Worm (Caenorhabditis elegans) whole organism, L1 larva: ENCODE data around the gene nhr-182.

ENCODE experiments used
- F16B12.6 ChIP-seq: fragments of 150-350 bp; optimal IDR thresholded peaks from 2 replicates; lab custom pipeline; 2014; ENCODE audit warnings: missing biosample characterization, missing genetic modification characterization
- aly-2 ChIP-seq: fragments of 150-350 bp; optimal IDR thresholded peaks from 2 replicates; lab custom pipeline; 2014; ENCODE audit warnings: missing biosample characterization, missing genetic modification characterization
- ama-1 ChIP-seq: fragments of 150-350 bp; optimal IDR thresholded peaks from 2 replicates; lab custom pipeline; 2014
- blmp-1 ChIP-seq: fragments of 150-350 bp; optimal IDR thresholded peaks from 2 replicates; lab custom pipeline; 2014; ENCODE audit warnings: missing biosample characterization, missing genetic modification characterization
- ceh-8 ChIP-seq: fragments of 200-800 bp; sonication (Bioruptor generic); optimal IDR thresholded peaks from 2 replicates; lab custom pipeline; 2018; ENCODE audit warnings: mild to moderate bottlenecking, missing genetic modification characterization, moderate library complexity, missing compliant biosample characterization
- ceh-82 ChIP-seq, 3 experiments: fragments of 150-350 bp in 1 of 3; sonication (generic microtip) in 2 of 3; optimal IDR thresholded peaks; 2 replicates each; lab custom pipeline; 2014 to 2017; ENCODE audit warnings: missing biosample characterization in 3 of 3, missing genetic modification characterization in 3 of 3
- ceh-88 ChIP-seq: fragments of 200-800 bp; sonication (Bioruptor generic); IDR thresholded peaks from 2 replicates; pipeline ENCODE4 v1.3.6; 2022; ENCODE audit warnings: missing genetic modification characterization, missing compliant biosample characterization
- dpl-1 ChIP-seq, 3 experiments: fragments of 150-350 bp in 2 of 3; sonication (generic microtip) in 1 of 3; optimal IDR thresholded peaks; 2 replicates each; lab custom pipeline; 2014 to 2017; ENCODE audit warnings: missing biosample characterization in 3 of 3, missing genetic modification characterization in 3 of 3, missing genetic modification reagents in 3 of 3
- dsc-1 ChIP-seq: sonication (generic microtip); optimal IDR thresholded peaks from 2 replicates; lab custom pipeline; 2016; ENCODE audit warnings: mild to moderate bottlenecking, missing genetic modification characterization, missing compliant biosample characterization
- efl-1 ChIP-seq, 4 experiments: fragments of 150-350 bp; optimal IDR thresholded peaks in 3 of 4; peaks in 1 of 4; 1 replicate in 1 of 4; 2 replicates in 3 of 4; lab custom pipeline; 2014; ENCODE audit warnings: missing biosample characterization in 2 of 4, missing genetic modification characterization in 2 of 4, missing genetic modification reagents in 2 of 4
- egl-13 ChIP-seq: sonication (generic microtip); optimal IDR thresholded peaks from 2 replicates; lab custom pipeline; 2016; ENCODE audit warnings: missing genotype, missing genetic modification reagents, missing genetic modification characterization, missing compliant biosample characterization
- elt-2 ChIP-seq: sonication (generic microtip); optimal IDR thresholded peaks from 2 replicates; lab custom pipeline; 2016; ENCODE audit warnings: missing genetic modification characterization, mild to moderate bottlenecking, inconsistent platforms, missing compliant biosample characterization, missing genetic modification reagents
- fkh-10 ChIP-seq: sonication (generic microtip); optimal IDR thresholded peaks from 2 replicates; lab custom pipeline; 2017; ENCODE audit warnings: missing biosample characterization, missing genetic modification reagents, missing genetic modification characterization
- fkh-4 ChIP-seq: sonication (generic microtip); optimal IDR thresholded peaks from 2 replicates; lab custom pipeline; 2016; ENCODE audit warnings: missing compliant biosample characterization, missing genetic modification characterization, borderline replicate concordance
- fos-1 ChIP-seq: fragments of 150-350 bp; optimal IDR thresholded peaks from 2 replicates; lab custom pipeline; 2014; ENCODE audit warnings: missing biosample characterization, missing genetic modification characterization
- grh-1 ChIP-seq: fragments of 200-800 bp; sonication (Bioruptor generic); IDR thresholded peaks from 2 replicates; pipeline ENCODE4 v1.3.6; 2022; ENCODE audit warnings: missing genetic modification reagents, missing genetic modification characterization, missing compliant biosample characterization
- hlh-17 ChIP-seq: fragments of 200-800 bp; sonication (Bioruptor generic); optimal IDR thresholded peaks from 2 replicates; lab custom pipeline; 2018; ENCODE audit warnings: missing genetic modification characterization, mild to moderate bottlenecking, missing compliant biosample characterization, moderate library complexity, borderline replicate concordance
- irx-1 ChIP-seq: sonication (generic microtip); optimal IDR thresholded peaks from 2 replicates; lab custom pipeline; 2016; ENCODE audit warnings: missing genetic modification characterization, missing compliant biosample characterization
- isw-1 ChIP-seq: fragments of 200-800 bp; sonication (Bioruptor generic); IDR thresholded peaks from 2 replicates; pipeline ENCODE4 v1.3.6; 2022; ENCODE audit warnings: missing genetic modification characterization, missing compliant biosample characterization
- lin-14 ChIP-seq: fragments of 200-800 bp; sonication (Bioruptor generic); optimal IDR thresholded peaks from 2 replicates; lab custom pipeline; 2018; ENCODE audit warnings: mild to moderate bottlenecking, missing genetic modification characterization, moderate library complexity, missing compliant biosample characterization
- lin-35 ChIP-seq, 2 experiments: fragments of 150-350 bp; optimal IDR thresholded peaks; 2 replicates each; lab custom pipeline; 2014; ENCODE audit warnings: missing biosample characterization in 2 of 2, missing genetic modification characterization in 2 of 2, missing genetic modification reagents in 2 of 2
- lir-3 ChIP-seq: sonication (generic microtip); optimal IDR thresholded peaks from 2 replicates; lab custom pipeline; 2016; ENCODE audit warnings: mild to moderate bottlenecking, missing genetic modification characterization, moderate library complexity, missing compliant biosample characterization; ENCODE audit not compliant: poor library complexity
- lsy-2 ChIP-seq, 2 experiments: fragments of 150-350 bp; optimal IDR thresholded peaks; 2 replicates each; lab custom pipeline; 2014; ENCODE audit warnings: missing biosample characterization in 2 of 2, missing genetic modification characterization in 2 of 2
- nhr-20 ChIP-seq: sonication (generic microtip); optimal IDR thresholded peaks from 2 replicates; lab custom pipeline; 2016; ENCODE audit warnings: mild to moderate bottlenecking, missing genetic modification characterization, missing compliant biosample characterization
- nhr-47 ChIP-seq: sonication (generic microtip); optimal IDR thresholded peaks from 2 replicates; lab custom pipeline; 2016; ENCODE audit warnings: mild to moderate bottlenecking, missing genetic modification characterization, moderate library complexity, missing compliant biosample characterization
- nhr-76 ChIP-seq: sonication (generic microtip); optimal IDR thresholded peaks from 2 replicates; lab custom pipeline; 2017; ENCODE audit warnings: missing biosample characterization, missing genetic modification characterization
- nhr-84 ChIP-seq: sonication (generic microtip); optimal IDR thresholded peaks from 2 replicates; lab custom pipeline; 2017; ENCODE audit warnings: missing biosample characterization, missing genetic modification characterization
- nhr-90 ChIP-seq: sonication (generic microtip); optimal IDR thresholded peaks from 2 replicates; lab custom pipeline; 2016; ENCODE audit warnings: mild to moderate bottlenecking, missing genetic modification characterization, missing compliant biosample characterization; ENCODE audit not compliant: poor library complexity
- pag-3 ChIP-seq: sonication (generic microtip); optimal IDR thresholded peaks from 2 replicates; lab custom pipeline; 2017; ENCODE audit warnings: missing genetic modification characterization, mild to moderate bottlenecking, missing compliant biosample characterization, antibody characterized with exemption, borderline replicate concordance; ENCODE audit not compliant: insufficient read depth
- snpc-4 ChIP-seq: fragments of 150-350 bp; optimal IDR thresholded peaks from 2 replicates; lab custom pipeline; 2014; ENCODE audit warnings: missing biosample characterization, missing genetic modification characterization
- sptf-1 ChIP-seq: fragments of 150-350 bp; optimal IDR thresholded peaks from 2 replicates; lab custom pipeline; 2014; ENCODE audit warnings: missing biosample characterization, missing genetic modification characterization
- sup-37 ChIP-seq: fragments of 200-800 bp; sonication (Bioruptor generic); optimal IDR thresholded peaks from 2 replicates; lab custom pipeline; 2018; ENCODE audit warnings: mild to moderate bottlenecking, missing genetic modification characterization, missing compliant biosample characterization
- swsn-7 ChIP-seq: sonication (generic microtip); optimal IDR thresholded peaks from 2 replicates; lab custom pipeline; 2016; ENCODE audit warnings: missing genetic modification characterization, missing compliant biosample characterization
- unc-30 ChIP-seq: sonication (generic microtip); optimal IDR thresholded peaks from 2 replicates; lab custom pipeline; 2017; ENCODE audit warnings: missing biosample characterization, missing genetic modification characterization
- unc-86 ChIP-seq: sonication (generic microtip); optimal IDR thresholded peaks from 2 replicates; lab custom pipeline; 2016; ENCODE audit warnings: missing genetic modification characterization, missing compliant biosample characterization
- vab-15 ChIP-seq: sonication (generic microtip); optimal IDR thresholded peaks from 2 replicates; lab custom pipeline; 2017; ENCODE audit warnings: missing genotype, mild to moderate bottlenecking, missing genetic modification characterization, missing compliant biosample characterization
- zip-4 ChIP-seq: fragments of 200-800 bp; sonication (Bioruptor generic); optimal IDR thresholded peaks from 2 replicates; lab custom pipeline; 2018; ENCODE audit warnings: mild to moderate bottlenecking, missing genetic modification characterization, moderate library complexity, missing compliant biosample characterization
- ztf-11 ChIP-seq, 2 experiments: sonication (generic microtip); optimal IDR thresholded peaks; 2 replicates each; lab custom pipeline; 2016 to 2017; ENCODE audit warnings: missing genetic modification characterization in 2 of 2, missing biosample characterization in 1 of 2, missing compliant biosample characterization in 1 of 2
- ztf-4 ChIP-seq: fragments of 150-350 bp; optimal IDR thresholded peaks from 2 replicates; lab custom pipeline; 2014; ENCODE audit warnings: missing biosample characterization, missing genetic modification characterization

The nhr-182 gene

ce11 chrV:2218803-2219202 is 40.9 kb downstream of the nhr-182 start, which contains the start of gene nhr-56 (continued):
- no peak for TF ChIP-seq ama-1
- TF ChIP-seq dpl-1 (GFP tag; optimal IDR thresholded peaks at IDR 0.05; lab: Kevin White, UChicago): peak in 1 of 3 experiments; percentile 21
- TF ChIP-seq swsn-7 (tag; lab: Kevin White, UChicago): peak; percentile 32
- TF ChIP-seq F16B12.6: no peak
- TF ChIP-seq lir-3 (tag; lab: Kevin White, UChicago): no peak
- TF ChIP-seq lin-35 (GFP tag; optimal IDR thresholded peaks at IDR 0.05; lab: Kevin White, UChicago): peak in 1 of 2 experiments; percentile 63
- no peak for TF ChIP-seq irx-1 (tag; lab: Kevin White, UChicago)
- no peak for TF ChIP-seq unc-86
- TF ChIP-seq fkh-4 (tag; lab: Kevin White, UChicago): no peak
- no peak for TF ChIP-seq nhr-84 (tag; lab: Kevin White, UChicago)
- no peak for TF ChIP-seq aly-2
- peak; percentile 80 for TF ChIP-seq nhr-20 (tag; lab: Kevin White, UChicago)
- TF ChIP-seq nhr-90: peak; percentile 38
- no peak for TF ChIP-seq lin-14
- no peak for TF ChIP-seq sup-37 (GFP tag; lab: Kevin White, UChicago)
- TF ChIP-seq fkh-10 (GFP tag; lab: Kevin White, UChicago): no peak
- no peak for TF ChIP-seq ceh-88
- peak; percentile 68 for TF ChIP-seq zip-4
- no peak for TF ChIP-seq ceh-8
- TF ChIP-seq dsc-1 (tag; lab: Kevin White, UChicago): no peak
- no peak for TF ChIP-seq snpc-4
- TF ChIP-seq pag-3: no peak
- peak; percentile 23 for TF ChIP-seq nhr-47
- peak; percentile 27 for TF ChIP-seq elt-2 (tag; lab: Kevin White, UChicago)
- peak; percentile 23 to 28 for TF ChIP-seq efl-1 (optimal IDR thresholded peaks at IDR 0.05; lab: Kevin White, UChicago)
- peak; percentile 3 to 87 for TF ChIP-seq efl-1 (GFP tag; optimal IDR thresholded peaks at IDR 0.05 in 1 of 2; lab: Kevin White, UChicago)
- no peak for TF ChIP-seq egl-13 (tag; lab: Kevin White, UChicago)
- no peak for TF ChIP-seq ztf-11 (tag; optimal IDR thresholded peaks at IDR 0.05; lab: Kevin White, UChicago)
- TF ChIP-seq unc-30 (tag; lab: Kevin White, UChicago): no peak
- no peak for TF ChIP-seq sptf-1 (tag; lab: Kevin White, UChicago)
- TF ChIP-seq, all 84 proteins: peak for 22

- no peak for TF ChIP-seq ztf-4
- TF ChIP-seq hlh-17 (GFP tag; lab: Kevin White, UChicago): no peak
- no peak for TF ChIP-seq vab-15 (tag; lab: Kevin White, UChicago)
- TF ChIP-seq fkh-4 (tag; lab: Kevin White, UChicago): no peak
- TF ChIP-seq sup-37 (GFP tag; lab: Kevin White, UChicago): no peak
- no peak for TF ChIP-seq nhr-76 (tag; lab: Kevin White, UChicago)
- no peak for TF ChIP-seq fos-1 (tag; lab: Kevin White, UChicago)
- TF ChIP-seq lsy-2 (tag; optimal IDR thresholded peaks at IDR 0.05; lab: Kevin White, UChicago): no peak
- no peak for TF ChIP-seq isw-1 (GFP tag; lab: Robert Waterston, UW)
- no peak for TF ChIP-seq grh-1
- no peak for TF ChIP-seq blmp-1 (tag; lab: Kevin White, UChicago)
Measured at ce11 chrV:2216927-2217326, 42.8 kb downstream of the nhr-182 start.

ce11 chrV:2215352-2215751 is 44.4 kb downstream of the nhr-182 start, which contains the start of gene nstp-8:
Gene nstp-8, plus strand, starts transcription at chrV:2215652.
- TF ChIP-seq blmp-1 (tag; lab: Kevin White, UChicago) (peak; percentile 30), ceh-82 (tag; optimal IDR thresholded peaks at IDR 0.05; lab: Kevin White, UChicago) (no peak)
